Fruit fly (Drosophila melanogaster) whole organism, wandering third instar larva: ENCODE data around the gene CG8301.

Experiments used
- Abd-B ChIP-seq: fragments of >200 bp; optimal IDR thresholded peaks from 2 replicates; lab custom pipeline; 2017; ENCODE audit warnings: missing biosample characterization, missing genetic modification characterization
- Dfd ChIP-seq: fragments of >200 bp; optimal IDR thresholded peaks from 2 replicates; lab custom pipeline; 2017; ENCODE audit warnings: missing biosample characterization, missing genetic modification characterization
- Dif ChIP-seq: fragments of 200-275, 200-300 bp; sonication (Bioruptor generic); optimal IDR thresholded peaks from 2 replicates; lab custom pipeline; 2018; ENCODE audit warnings: missing biosample characterization, missing genetic modification characterization; ENCODE audit not compliant: partially characterized antibody
- jim ChIP-seq: fragments of 175-275, 200-325 bp; sonication (Bioruptor generic); optimal IDR thresholded peaks from 2 replicates; lab custom pipeline; 2016; ENCODE audit warnings: missing biosample characterization, mild to moderate bottlenecking, missing genetic modification characterization
- psq ChIP-seq: fragments of 200-800 bp; sonication (Bioruptor generic); optimal IDR thresholded peaks from 3 replicates; lab custom pipeline; 2017; ENCODE audit warnings: missing biosample characterization, mild to moderate bottlenecking, missing genetic modification characterization, moderate library complexity
- rgr ChIP-seq: fragments of 200-800 bp; sonication (Bioruptor generic); optimal IDR thresholded peaks from 3 replicates; lab custom pipeline; 2016; ENCODE audit warnings: missing biosample characterization, mild to moderate bottlenecking, missing genetic modification characterization

dm6 chr3R:9533181-9534124 lies 47.7 kb upstream of the CG8301 start:
- peak; percentile 98 for TF ChIP-seq Dif (GFP tag; lab: Kevin White, UChicago)
- TF ChIP-seq psq (GFP tag; lab: Kevin White, UChicago): peak; percentile 95
- TF ChIP-seq Abd-B (GFP tag; lab: Kevin White, UChicago): no peak
- no peak for TF ChIP-seq Dfd
- no peak for TF ChIP-seq jim (GFP tag; lab: Kevin White, UChicago)
- TF ChIP-seq rgr: peak; percentile 95
